Worm (Caenorhabditis elegans): Measurements from ENCODE around the gene erh-1.

The erh-1 gene

DNA sequence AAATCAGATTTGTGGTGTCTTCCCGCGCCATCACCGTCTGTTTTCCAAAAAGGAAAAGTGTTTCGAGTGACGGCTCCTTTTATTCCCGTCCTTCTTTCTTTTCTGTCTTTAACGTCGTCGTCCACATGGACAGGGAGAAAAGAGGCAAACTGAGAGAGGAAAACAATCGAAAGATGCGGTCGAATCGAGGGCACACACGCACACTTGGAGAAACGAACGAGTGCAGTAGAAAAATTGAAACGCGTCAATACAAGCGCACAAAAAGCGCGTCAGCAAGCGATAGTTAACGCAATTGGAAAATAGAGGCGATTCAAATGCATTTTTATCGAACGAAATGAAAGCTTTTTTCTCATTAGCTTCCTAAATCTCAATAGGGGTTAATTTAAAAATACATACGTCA lies 42.1 kb downstream of the erh-1 start:
- TF ChIP-seq fkh-4 (tag; optimal IDR thresholded peaks at IDR 0.05; ENCODE audit: borderline replicate concordance) (peak; percentile 71), lin-14 (GFP tag; optimal IDR thresholded peaks at IDR 0.05) (peak; percentile 99), unc-30 (tag; optimal IDR thresholded peaks at IDR 0.05) (no peak), nhr-85 (tag) (peak; percentile 97), zip-4 (GFP tag; optimal IDR thresholded peaks at IDR 0.05) (peak; percentile 74), ces-1 (GFP tag; optimal IDR thresholded peaks at IDR 0.05) (peak; percentile 43), ceh-63 (GFP tag; optimal IDR thresholded peaks at IDR 0.05) (no peak), nhr-90 (tag; optimal IDR thresholded peaks at IDR 0.05; ENCODE audit: poor library complexity) (peak; percentile 93), unc-86 (tag; optimal IDR thresholded peaks at IDR 0.05) (peak; percentile 89), snu-23 (GFP tag; optimal IDR thresholded peaks at IDR 0.05) (peak; percentile 95), tbx-2 (tag; optimal IDR thresholded peaks at IDR 0.05) (peak; percentile 95), aha-1 (tag; optimal IDR thresholded peaks at IDR 0.05) (peak; percentile 44), sup-37 (GFP tag; optimal IDR thresholded peaks at IDR 0.05) (peak; percentile 77), efl-1 (optimal IDR thresholded peaks at IDR 0.05) (peak; percentile 82 to 98), efl-1 (GFP tag; optimal IDR thresholded peaks at IDR 0.05 in 1 of 2) (peak; percentile 96 to 100), efl-3 (GFP tag; optimal IDR thresholded peaks at IDR 0.05) (no peak), ets-5 (GFP tag; IDR thresholded peaks at IDR 0.05) (no peak), rnt-1 (tag; optimal IDR thresholded peaks at IDR 0.05) (peak; percentile 96), pax-3 (tag; optimal IDR thresholded peaks at IDR 0.05) (peak; percentile 79), ceh-88 (GFP tag; IDR thresholded peaks at IDR 0.05) (peak; percentile 84), C34B4.2 (tag; optimal IDR thresholded peaks at IDR 0.05) (no peak), elt-2 (tag; optimal IDR thresholded peaks at IDR 0.05) (peak; percentile 62), pag-3 (tag; optimal IDR thresholded peaks at IDR 0.05; ENCODE audit: borderline replicate concordance, insufficient read depth) (no peak), irx-1 (tag; optimal IDR thresholded peaks at IDR 0.05) (peak; percentile 89), ceh-8 (GFP tag; optimal IDR thresholded peaks at IDR 0.05) (peak; percentile 82), swsn-7 (tag; optimal IDR thresholded peaks at IDR 0.05) (peak; percentile 94), F16B12.6 (tag; optimal IDR thresholded peaks at IDR 0.05) (peak; percentile 57), blmp-1 (tag; optimal IDR thresholded peaks at IDR 0.05) (peak; percentile 92), nhr-84 (tag; optimal IDR thresholded peaks at IDR 0.05) (no peak), lin-39 (tag; optimal IDR thresholded peaks at IDR 0.05) (peak; percentile 81), alr-1 (tag; optimal IDR thresholded peaks at IDR 0.05; ENCODE audit: borderline replicate concordance) (no peak), skn-1 (tag; optimal IDR thresholded peaks at IDR 0.05) (peak; percentile 85), fos-1 (tag; optimal IDR thresholded peaks at IDR 0.05) (peak; percentile 92), unc-130 (tag; optimal IDR thresholded peaks at IDR 0.05) (peak; percentile 84), hlh-17 (GFP tag; optimal IDR thresholded peaks at IDR 0.05; ENCODE audit: borderline replicate concordance) (no peak), mef-2 (tag; optimal IDR thresholded peaks at IDR 0.05) (peak; percentile 72), ztf-4 (tag; optimal IDR thresholded peaks at IDR 0.05) (peak; percentile 63), nhr-28 (tag; optimal IDR thresholded peaks at IDR 0.05) (no peak), lir-3 (tag; optimal IDR thresholded peaks at IDR 0.05; ENCODE audit: poor library complexity) (peak; percentile 86), sox-4 (tag; optimal IDR thresholded peaks at IDR 0.05) (peak; percentile 79), nhr-71 (tag; optimal IDR thresholded peaks at IDR 0.05) (peak; percentile 96), dsc-1 (tag; optimal IDR thresholded peaks at IDR 0.05) (peak; percentile 92), mep-1 (tag; optimal IDR thresholded peaks at IDR 0.05) (peak; percentile 99), fkh-10 (GFP tag; optimal IDR thresholded peaks at IDR 0.05) (peak; percentile 84), zag-1 (tag; optimal IDR thresholded peaks at IDR 0.05) (no peak), isw-1 (GFP tag; IDR thresholded peaks at IDR 0.05) (peak; percentile 88), mdl-1 (tag; optimal IDR thresholded peaks at IDR 0.05) (peak; percentile 34 to 94), snpc-4 (tag; optimal IDR thresholded peaks at IDR 0.05) (peak; percentile 88), egl-13 (tag; optimal IDR thresholded peaks at IDR 0.05) (peak; percentile 78), nhr-47 (tag; optimal IDR thresholded peaks at IDR 0.05) (peak; percentile 96), tlp-1 (tag; optimal IDR thresholded peaks at IDR 0.05) (no peak), nhr-77 (tag; optimal IDR thresholded peaks at IDR 0.05) (peak; percentile 90), jun-1 (tag; optimal IDR thresholded peaks at IDR 0.05) (peak; percentile 83)

Measured in whole organism, L1 larva.